Fruit fly (Drosophila melanogaster) whole organism, pupa: ENCODE data around the gene CG7840.

Experiments used
- CG10348 ChIP-seq: fragments of 200-800 bp; sonication (Bioruptor generic); IDR thresholded peaks from 2 replicates; pipeline ENCODE4 v1.3.6; 2022; ENCODE audit warnings: missing biosample characterization, missing genetic modification characterization
- CG14655 ChIP-seq: fragments of 200-800 bp; sonication (Bioruptor generic); optimal IDR thresholded peaks from 3 replicates; lab custom pipeline; 2017; ENCODE audit warnings: mild to moderate bottlenecking, missing biosample characterization, missing genetic modification reagents, missing genetic modification characterization
- CG15710 ChIP-seq: fragments of 200-800 bp; sonication (Bioruptor generic); optimal IDR thresholded peaks from 2 replicates; lab custom pipeline; 2018; ENCODE audit warnings: missing biosample characterization, mild to moderate bottlenecking, missing genetic modification characterization, moderate library complexity
- CG17806 ChIP-seq: fragments of 200-800 bp; sonication (Bioruptor generic); optimal IDR thresholded peaks from 2 replicates; lab custom pipeline; 2018; ENCODE audit warnings: missing biosample characterization, mild to moderate bottlenecking, missing genetic modification characterization, moderate library complexity
- CG32121 ChIP-seq: fragments of 200-800 bp; sonication (Bioruptor generic); IDR thresholded peaks from 2 replicates; pipeline ENCODE4 v1.3.6; 2022; ENCODE audit warnings: missing biosample characterization, missing genetic modification characterization
- CG34367 ChIP-seq: fragments of 200-800 bp; sonication (Bioruptor generic); optimal IDR thresholded peaks from 2 replicates; lab custom pipeline; 2018; ENCODE audit warnings: missing biosample characterization, mild to moderate bottlenecking, missing genetic modification characterization
- CG8159 ChIP-seq: fragments of 200-800 bp; sonication (Bioruptor generic); optimal IDR thresholded peaks from 3 replicates; lab custom pipeline; 2018; ENCODE audit warnings: missing biosample characterization, mild to moderate bottlenecking, missing genetic modification characterization, moderate library complexity
- CG9948 ChIP-seq: fragments of 200-800 bp; sonication (Bioruptor generic); optimal IDR thresholded peaks from 2 replicates; lab custom pipeline; 2018; ENCODE audit warnings: missing biosample characterization, mild to moderate bottlenecking, missing genetic modification characterization, moderate library complexity
- EcR ChIP-seq: fragments of 200-800 bp; sonication (Bioruptor generic); optimal IDR thresholded peaks from 3 replicates; lab custom pipeline; 2019; ENCODE audit warnings: missing biosample characterization, missing genetic modification characterization, mild to moderate bottlenecking, moderate library complexity, missing genetic modification reagents
- Ets98B ChIP-seq: fragments of 200-800 bp; sonication (Bioruptor generic); IDR thresholded peaks from 2 replicates; pipeline ENCODE4 v1.3.6; 2022; ENCODE audit warnings: missing biosample characterization, missing genetic modification characterization
- Pif1A ChIP-seq: fragments of 200-800 bp; sonication (Bioruptor generic); optimal IDR thresholded peaks from 3 replicates; lab custom pipeline; 2016; ENCODE audit warnings: missing biosample characterization, missing genetic modification characterization
- Snoo ChIP-seq: fragments of 200-800 bp; sonication (Bioruptor generic); optimal IDR thresholded peaks from 3 replicates; lab custom pipeline; 2017; ENCODE audit warnings: missing biosample characterization, mild to moderate bottlenecking, missing genetic modification characterization, inconsistent platforms
- fd96Ca ChIP-seq: fragments of 200-800 bp; sonication (Bioruptor generic); IDR thresholded peaks from 3 replicates; pipeline ENCODE4 v1.3.6; 2022; ENCODE audit warnings: missing biosample characterization, missing genetic modification characterization
- gl ChIP-seq: fragments of 200-800 bp; sonication (Bioruptor generic); optimal IDR thresholded peaks from 2 replicates; lab custom pipeline; 2018; ENCODE audit warnings: missing biosample characterization, mild to moderate bottlenecking, missing genetic modification characterization

DNA sequence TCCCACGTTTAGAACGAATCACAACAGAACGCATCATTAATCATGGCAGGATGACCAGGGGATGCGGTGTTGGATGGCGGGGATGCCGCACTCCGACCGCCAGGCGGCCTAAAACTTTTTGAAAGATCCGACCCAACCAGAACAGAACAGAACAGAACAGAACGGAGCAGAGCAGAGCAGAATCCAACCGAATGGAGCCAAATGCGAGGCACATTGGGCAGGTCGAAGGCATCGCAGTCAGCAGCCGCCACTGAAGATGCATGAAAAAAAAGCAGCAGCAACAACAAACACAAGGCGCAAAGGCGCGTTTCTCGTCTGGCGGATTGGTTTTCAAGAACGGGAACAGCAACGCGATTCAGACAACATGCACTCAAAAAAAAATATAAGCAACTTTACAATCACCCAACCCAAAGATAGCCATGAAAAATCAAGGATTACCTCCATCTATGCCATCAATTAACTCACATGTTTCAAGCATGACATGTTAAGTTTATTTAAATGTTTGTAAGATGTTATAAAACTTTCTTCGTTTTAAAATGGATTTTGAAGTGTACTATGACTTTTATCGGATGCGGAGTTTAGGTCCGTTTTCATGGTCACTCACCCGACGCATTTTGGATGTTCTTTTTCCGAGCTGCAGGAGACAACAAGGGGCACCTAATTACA, 25.9 kb upstream of the CG7840 start:
- TF ChIP-seq CG15710 (peak; percentile 91), CG8159 (tag; lab: Kevin White, UChicago) (peak; percentile 93), fd96Ca (GFP tag; lab: Robert Waterston, UW) (peak; percentile 85), gl (tag; lab: Kevin White, UChicago) (peak; percentile 88), CG32121 (GFP tag; lab: Robert Waterston, UW) (no peak), CG17806 (peak; percentile 94), Snoo (tag; lab: Kevin White, UChicago) (peak; percentile 92), CG34367 (tag; lab: Kevin White, UChicago) (peak; percentile 93), EcR (GFP tag; lab: Kevin White, UChicago) (peak; percentile 72), Ets98B (GFP tag; lab: Robert Waterston, UW) (peak; percentile 77), CG14655 (GFP tag; lab: Kevin White, UChicago) (peak; percentile 94), CG10348 (no peak), CG9948 (peak; percentile 92), Pif1A (GFP tag; lab: Kevin White, UChicago) (peak; percentile 92)
